Worm (Caenorhabditis elegans) whole organism, young adult: ENCODE data around the gene C50D2.1.

ENCODE experiments used
- B0019.2 ChIP-seq: fragments of 200-800 bp; sonication (Bioruptor generic); conservative IDR thresholded peaks from 2 replicates; pipeline ENCODE4 v1.3.6; 2022; ENCODE audit warnings: missing genetic modification reagents, missing genetic modification characterization, missing compliant biosample characterization
- C17E4.6 ChIP-seq: fragments of 200-800 bp; sonication (Bioruptor generic); IDR thresholded peaks from 2 replicates; pipeline ENCODE4 v1.3.6; 2022; ENCODE audit warnings: missing genetic modification reagents, missing genetic modification characterization, missing compliant biosample characterization
- F10E7.11 ChIP-seq: sonication (generic microtip); optimal IDR thresholded peaks from 2 replicates; lab custom pipeline; 2017; ENCODE audit warnings: mild to moderate bottlenecking, missing genetic modification characterization, moderate library complexity, missing compliant biosample characterization
- F23B12.7 ChIP-seq: sonication (generic microtip); optimal IDR thresholded peaks from 2 replicates; lab custom pipeline; 2017; ENCODE audit warnings: missing genetic modification characterization, mild to moderate bottlenecking, missing compliant biosample characterization, antibody characterized with exemption, moderate library complexity; ENCODE audit not compliant: insufficient read depth
- F33H1.4 ChIP-seq: fragments of 200-800 bp; sonication (Bioruptor generic); IDR thresholded peaks from 2 replicates; pipeline ENCODE4 v1.3.6; 2022; ENCODE audit warnings: missing genetic modification reagents, missing genetic modification characterization, missing compliant biosample characterization
- F37B4.10 ChIP-seq: fragments of 200-800 bp; sonication (Bioruptor generic); IDR thresholded peaks from 2 replicates; pipeline ENCODE4 v1.3.6; 2022; ENCODE audit warnings: missing genetic modification characterization, missing compliant biosample characterization
- F39B2.1 ChIP-seq: fragments of 200-800 bp; sonication (Bioruptor generic); IDR thresholded peaks from 2 replicates; pipeline ENCODE4 v1.3.6; 2022; ENCODE audit warnings: missing genetic modification reagents, missing genetic modification characterization, missing compliant biosample characterization
- F55B11.4 ChIP-seq: sonication (generic microtip); optimal IDR thresholded peaks from 2 replicates; lab custom pipeline; 2016; ENCODE audit warnings: missing compliant biosample characterization, missing genetic modification characterization, borderline replicate concordance; ENCODE audit not compliant: insufficient read depth
- K11D2.4 ChIP-seq: fragments of 200-800 bp; sonication (Bioruptor generic); IDR thresholded peaks from 2 replicates; pipeline ENCODE4 v1.3.6; 2022; ENCODE audit warnings: missing genetic modification reagents, missing genetic modification characterization, missing compliant biosample characterization
- Y67H2A.10 ChIP-seq: fragments of 200-800 bp; sonication (Bioruptor generic); conservative IDR thresholded peaks from 2 replicates; pipeline ENCODE4 v1.3.6; 2022; ENCODE audit warnings: missing genetic modification reagents, missing genetic modification characterization, missing compliant biosample characterization
- akir-1 ChIP-seq: fragments of 200-800 bp; sonication (Bioruptor generic); optimal IDR thresholded peaks from 2 replicates; lab custom pipeline; 2018; ENCODE audit warnings: mild to moderate bottlenecking, missing genetic modification characterization, moderate library complexity, missing compliant biosample characterization
- attf-3 ChIP-seq: fragments of 200-800 bp; sonication (Bioruptor generic); conservative IDR thresholded peaks from 2 replicates; pipeline ENCODE4 v1.3.6; 2022; ENCODE audit warnings: missing genetic modification reagents, missing genetic modification characterization, missing compliant biosample characterization
- ceh-58 ChIP-seq: fragments of 200-800 bp; sonication (Bioruptor generic); IDR thresholded peaks from 2 replicates; pipeline ENCODE4 v1.3.6; 2022; ENCODE audit warnings: missing genetic modification characterization, missing compliant biosample characterization
- ceh-91 ChIP-seq: fragments of 200-800 bp; sonication (Bioruptor generic); IDR thresholded peaks from 2 replicates; pipeline ENCODE4 v1.3.6; 2022; ENCODE audit warnings: missing genetic modification reagents, missing genetic modification characterization, missing compliant biosample characterization
- chd-7 ChIP-seq: sonication (generic microtip); optimal IDR thresholded peaks from 2 replicates; lab custom pipeline; 2016; ENCODE audit warnings: mild to moderate bottlenecking, missing genetic modification characterization, moderate library complexity, missing compliant biosample characterization
- die-1 ChIP-seq: sonication (generic microtip); optimal IDR thresholded peaks from 2 replicates; lab custom pipeline; 2016; ENCODE audit warnings: missing genotype, mild to moderate bottlenecking, missing genetic modification characterization, missing compliant biosample characterization
- dox-1 ChIP-seq: fragments of 200-800 bp; sonication (Bioruptor generic); IDR thresholded peaks from 2 replicates; pipeline ENCODE4 v1.3.6; 2022; ENCODE audit warnings: missing genetic modification reagents, missing genetic modification characterization, missing compliant biosample characterization
- egl-44 ChIP-seq: fragments of 200-800 bp; sonication (Bioruptor generic); IDR thresholded peaks from 2 replicates; pipeline ENCODE4 v1.3.6; 2022; ENCODE audit warnings: missing genetic modification reagents, missing genetic modification characterization, missing compliant biosample characterization
- ekl-4 ChIP-seq: fragments of 200-800 bp; sonication (Bioruptor generic); IDR thresholded peaks from 2 replicates; pipeline ENCODE4 v1.3.6; 2022; ENCODE audit warnings: missing genetic modification reagents, missing genetic modification characterization, missing compliant biosample characterization
- hlh-12 ChIP-seq: sonication (generic microtip); optimal IDR thresholded peaks from 2 replicates; lab custom pipeline; 2016; ENCODE audit warnings: missing genetic modification characterization, missing compliant biosample characterization
- hmg-1.2 ChIP-seq: fragments of 200-800 bp; sonication (Bioruptor generic); IDR thresholded peaks from 2 replicates; pipeline ENCODE4 v1.3.6; 2022; ENCODE audit warnings: missing genetic modification reagents, missing genetic modification characterization, missing compliant biosample characterization
- hmg-20 ChIP-seq: fragments of 200-800 bp; sonication (Bioruptor generic); IDR thresholded peaks from 2 replicates; pipeline ENCODE4 v1.3.6; 2022; ENCODE audit warnings: missing genetic modification reagents, missing genetic modification characterization, missing compliant biosample characterization
- lin-54 ChIP-seq: fragments of 200-800 bp; sonication (Bioruptor generic); optimal IDR thresholded peaks from 2 replicates; lab custom pipeline; 2018; ENCODE audit warnings: mild to moderate bottlenecking, missing genetic modification characterization, missing compliant biosample characterization
- lsy-27 ChIP-seq: sonication (generic microtip); optimal IDR thresholded peaks from 2 replicates; lab custom pipeline; 2017; ENCODE audit warnings: missing genetic modification characterization, mild to moderate bottlenecking, missing compliant biosample characterization, antibody characterized with exemption, missing genotype, borderline replicate concordance; ENCODE audit not compliant: insufficient read depth
- madf-3 ChIP-seq: fragments of 200-800 bp; sonication (Bioruptor generic); IDR thresholded peaks from 2 replicates; pipeline ENCODE4 v1.3.6; 2022; ENCODE audit warnings: missing genetic modification reagents, missing genetic modification characterization, missing compliant biosample characterization
- madf-8 ChIP-seq: fragments of 200-800 bp; sonication (Bioruptor generic); conservative IDR thresholded peaks from 2 replicates; pipeline ENCODE4 v1.3.6; 2022; ENCODE audit warnings: missing genetic modification reagents, missing genetic modification characterization, missing compliant biosample characterization
- mes-4 ChIP-seq: sonication (generic microtip); optimal IDR thresholded peaks from 2 replicates; lab custom pipeline; 2016; ENCODE audit warnings: missing genotype, missing genetic modification characterization, missing compliant biosample characterization
- nhr-80 ChIP-seq: sonication (generic microtip); optimal IDR thresholded peaks from 2 replicates; lab custom pipeline; 2016; ENCODE audit warnings: missing genetic modification characterization, missing compliant biosample characterization
- pbrm-1 ChIP-seq: fragments of 200-800 bp; sonication (Bioruptor generic); IDR thresholded peaks from 2 replicates; pipeline ENCODE4 v1.3.6; 2022; ENCODE audit warnings: missing genetic modification reagents, missing genetic modification characterization, missing compliant biosample characterization
- rcor-1 ChIP-seq: fragments of 200-800 bp; sonication (Bioruptor generic); IDR thresholded peaks from 2 replicates; pipeline ENCODE4 v1.3.6; 2022; ENCODE audit warnings: missing genetic modification reagents, missing genetic modification characterization, missing compliant biosample characterization
- rec-8 ChIP-seq, 2 experiments: sonication (generic microtip); optimal IDR thresholded peaks; 2 replicates each; lab custom pipeline; 2016; ENCODE audit warnings: mild to moderate bottlenecking in 2 of 2, missing genetic modification characterization in 2 of 2, missing genetic modification reagents in 2 of 2, missing genotype in 2 of 2, missing biosample characterization in 1 of 2, missing compliant biosample characterization in 1 of 2, moderate library complexity in 1 of 2
- repo-1 ChIP-seq: sonication (generic microtip); optimal IDR thresholded peaks from 2 replicates; lab custom pipeline; 2017; ENCODE audit warnings: mild to moderate bottlenecking, missing genetic modification characterization, missing compliant biosample characterization
- snpc-1.1 ChIP-seq: sonication (generic microtip); optimal IDR thresholded peaks from 2 replicates; lab custom pipeline; 2017; ENCODE audit warnings: missing genetic modification characterization, mild to moderate bottlenecking, missing compliant biosample characterization, antibody characterized with exemption, moderate library complexity, missing genotype, missing genetic modification reagents; ENCODE audit not compliant: insufficient read depth
- tbp1 ChIP-seq: fragments of 200-800 bp; sonication (Bioruptor generic); optimal IDR thresholded peaks from 2 replicates; lab custom pipeline; 2018; ENCODE audit warnings: mild to moderate bottlenecking, missing genetic modification characterization, missing compliant biosample characterization
- tbx-9 ChIP-seq: sonication (generic microtip); optimal IDR thresholded peaks from 2 replicates; lab custom pipeline; 2016; ENCODE audit warnings: borderline replicate concordance, missing genetic modification characterization, inconsistent platforms, missing compliant biosample characterization
- tlf-1 ChIP-seq: fragments of 200-800 bp; sonication (Bioruptor generic); optimal IDR thresholded peaks from 2 replicates; lab custom pipeline; 2018; ENCODE audit warnings: mild to moderate bottlenecking, missing genetic modification characterization, missing compliant biosample characterization
- unc-62 ChIP-seq: fragments of 150-350 bp; optimal IDR thresholded peaks from 2 replicates; lab custom pipeline; 2014; ENCODE audit warnings: missing biosample characterization, missing genetic modification reagents, missing genetic modification characterization
- xnd-1 ChIP-seq: sonication (generic microtip); optimal IDR thresholded peaks from 2 replicates; lab custom pipeline; 2016; ENCODE audit warnings: missing genotype, missing genetic modification reagents, missing genetic modification characterization, missing compliant biosample characterization
- ztf-3 ChIP-seq: fragments of 200-800 bp; sonication (Bioruptor generic); optimal IDR thresholded peaks from 2 replicates; lab custom pipeline; 2018; ENCODE audit warnings: mild to moderate bottlenecking, missing genetic modification characterization, missing compliant biosample characterization
- ztf-6 ChIP-seq: fragments of 200-800 bp; sonication (Bioruptor generic); IDR thresholded peaks from 2 replicates; pipeline ENCODE4 v1.3.6; 2022; ENCODE audit warnings: missing genetic modification reagents, missing genetic modification characterization, missing compliant biosample characterization

Gene C50D2.1

DNA sequence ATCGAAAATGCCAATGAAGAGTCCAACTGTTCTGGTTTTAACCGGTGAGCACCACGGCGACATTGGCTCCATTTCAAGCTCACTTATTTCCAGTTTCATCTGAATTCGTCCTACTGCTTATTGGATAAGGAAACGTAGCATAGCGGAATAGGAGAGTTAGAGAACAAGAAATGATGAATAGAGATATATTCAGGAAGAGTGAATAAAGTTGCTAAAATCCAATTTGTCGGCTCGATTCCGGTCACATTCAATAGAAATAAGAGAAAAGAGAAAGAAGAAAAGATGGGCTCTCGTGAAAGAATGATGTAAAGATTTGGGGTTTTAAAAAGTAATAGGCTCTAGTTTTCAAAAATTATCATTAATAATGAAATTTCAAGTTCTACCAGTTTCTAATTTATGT lies 38.0 kb upstream of the C50D2.1 start:
- TF ChIP-seq C17E4.6 (GFP tag; lab: Robert Waterston, UW) (no peak), attf-3 (GFP tag; lab: Robert Waterston, UW) (no peak), F23B12.7 (no peak), F37B4.10 (GFP tag; lab: Robert Waterston, UW) (no peak), repo-1 (tag; lab: Kevin White, UChicago) (no peak), ekl-4 (GFP tag; lab: Robert Waterston, UW) (no peak), madf-3 (GFP tag; lab: Robert Waterston, UW) (no peak), snpc-1.1 (no peak), F33H1.4 (GFP tag; lab: Robert Waterston, UW) (no peak), hmg-1.2 (GFP tag; lab: Robert Waterston, UW) (no peak), F55B11.4 (tag; lab: Kevin White, UChicago) (no peak), hmg-20 (GFP tag; lab: Robert Waterston, UW) (no peak)

DNA sequence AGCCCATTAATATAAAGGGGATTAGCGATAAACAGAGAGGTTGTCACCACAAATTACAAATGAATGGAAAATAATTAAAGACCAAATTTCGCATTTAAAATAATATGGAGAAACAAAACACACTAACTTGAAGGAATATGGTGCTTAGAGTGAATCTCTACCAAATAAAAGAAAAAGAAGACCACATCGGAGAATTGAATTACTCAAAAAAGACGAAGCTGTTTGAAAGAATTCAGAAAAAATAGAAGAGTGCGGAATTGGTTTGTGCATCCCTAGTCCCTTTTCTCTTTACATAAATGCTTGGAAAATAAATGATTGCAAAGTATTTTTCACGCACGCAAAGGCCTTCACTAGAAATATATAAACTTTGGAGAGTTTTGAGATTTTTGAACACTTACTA lies 37.5 kb upstream of the C50D2.1 start:
- TF ChIP-seq ztf-3 (GFP tag; lab: Kevin White, UChicago): no peak
- TF ChIP-seq unc-62 (GFP tag; lab: Kevin White, UChicago): no peak
- no peak for TF ChIP-seq K11D2.4 (GFP tag; lab: Robert Waterston, UW)
- no peak for TF ChIP-seq F33H1.4 (GFP tag; lab: Robert Waterston, UW)
- no peak for TF ChIP-seq F37B4.10 (GFP tag; lab: Robert Waterston, UW)
- TF ChIP-seq chd-7 (tag; lab: Kevin White, UChicago): no peak
- TF ChIP-seq hlh-12 (tag; lab: Kevin White, UChicago): no peak
- TF ChIP-seq, all 124 proteins: peak for 0

DNA sequence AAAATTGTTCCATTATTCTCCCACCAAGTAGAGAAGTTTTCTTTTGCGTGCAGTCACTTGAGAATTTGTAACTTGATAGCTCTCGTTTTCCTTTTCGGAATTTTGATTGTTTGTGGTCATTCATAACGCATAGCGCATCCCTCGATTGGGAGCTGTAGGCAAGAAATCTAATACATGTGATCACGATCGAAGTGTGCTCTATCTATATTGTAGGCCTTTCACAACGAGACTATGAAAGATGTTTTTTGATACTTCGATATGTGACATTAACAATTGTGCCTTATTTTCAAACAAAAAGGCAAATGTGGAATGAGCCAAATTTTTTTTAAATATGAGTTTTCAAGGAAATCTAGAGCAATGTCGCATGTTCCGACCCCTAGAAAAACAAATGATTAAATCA lies 35.5 kb upstream of the C50D2.1 start:
- TF ChIP-seq F39B2.1 (GFP tag; lab: Robert Waterston, UW) (no peak), mes-4 (tag; lab: Kevin White, UChicago) (no peak), madf-8 (no peak), tlf-1 (GFP tag; lab: Kevin White, UChicago) (no peak), F10E7.11 (no peak), tbp1 (GFP tag; lab: Kevin White, UChicago) (no peak), ceh-58 (no peak), B0019.2 (GFP tag; lab: Robert Waterston, UW) (no peak), rec-8 (tag; optimal IDR thresholded peaks at IDR 0.05; lab: Kevin White, UChicago) (no peak), ekl-4 (GFP tag; lab: Robert Waterston, UW) (no peak), rcor-1 (GFP tag; lab: Robert Waterston, UW) (no peak), Y67H2A.10 (no peak), unc-62 (GFP tag; lab: Kevin White, UChicago) (no peak), tbx-9 (tag; lab: Kevin White, UChicago) (no peak)

DNA sequence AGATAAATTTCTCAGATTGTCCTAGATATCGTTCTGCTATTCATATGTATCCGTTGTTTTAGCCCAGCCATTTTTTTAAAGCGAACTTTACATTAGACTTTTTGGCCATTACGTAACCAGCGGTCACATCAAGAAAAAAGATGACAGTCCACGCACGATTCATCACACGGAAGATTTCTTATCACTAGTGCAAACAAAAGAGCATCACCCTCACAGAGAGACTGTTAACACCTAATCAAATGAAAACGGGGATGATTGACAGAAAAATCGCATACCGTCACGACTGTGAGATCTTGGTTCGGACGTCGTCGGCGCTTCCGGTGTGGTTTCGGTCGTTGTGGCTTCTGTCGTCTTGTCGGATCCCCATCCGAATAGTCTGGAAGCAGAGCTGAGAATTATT lies 34.7 kb upstream of the C50D2.1 start:
- TF ChIP-seq hlh-12 (tag; lab: Kevin White, UChicago): no peak
- TF ChIP-seq hmg-20 (GFP tag; lab: Robert Waterston, UW): no peak
- no peak for TF ChIP-seq die-1 (tag; lab: Kevin White, UChicago)
- no peak for TF ChIP-seq akir-1 (GFP tag; lab: Kevin White, UChicago)
- TF ChIP-seq lsy-27 (tag; lab: Kevin White, UChicago): no peak
- TF ChIP-seq tbx-9 (tag; lab: Kevin White, UChicago): no peak
- peak; percentile 82 for TF ChIP-seq nhr-80
- no peak for TF ChIP-seq attf-3 (GFP tag; lab: Robert Waterston, UW)
- TF ChIP-seq ztf-6 (GFP tag; lab: Robert Waterston, UW): no peak
- no peak for TF ChIP-seq xnd-1 (tag; lab: Kevin White, UChicago)
- 0 out of 2 replicates have a peak, but pooled peaks have one; percentile 22 for TF ChIP-seq dox-1 (GFP tag; lab: Robert Waterston, UW)
- no peak for TF ChIP-seq ceh-91
- TF ChIP-seq pbrm-1 (GFP tag; lab: Robert Waterston, UW): no peak
- TF ChIP-seq unc-62 (GFP tag; lab: Kevin White, UChicago): no peak
- no peak for TF ChIP-seq egl-44
- no peak for TF ChIP-seq lin-54
